Worm (Caenorhabditis elegans) whole organism, L3 larva: ENCODE data around the gene ztf-29.

Experiments used
- ceh-16 ChIP-seq: sonication (generic microtip); optimal IDR thresholded peaks from 2 replicates; lab custom pipeline; 2017; ENCODE audit warnings: missing biosample characterization, missing genetic modification characterization
- ceh-82 ChIP-seq: fragments of 150-350 bp; optimal IDR thresholded peaks from 2 replicates; lab custom pipeline; 2014; ENCODE audit warnings: missing biosample characterization, missing genetic modification characterization
- eor-1 ChIP-seq, 2 experiments: fragments of 150-350 bp; optimal IDR thresholded peaks; 2 replicates each; lab custom pipeline; 2014 to 2018; ENCODE audit warnings: missing biosample characterization in 2 of 2, missing genetic modification characterization in 2 of 2
- nhr-76 ChIP-seq: fragments of 150-350 bp; sonication (generic microtip); optimal IDR thresholded peaks from 5 replicates; lab custom pipeline; 2014; ENCODE audit warnings: missing biosample characterization, missing genetic modification characterization
- unc-62 ChIP-seq: fragments of 150-350 bp; sonication (generic microtip); optimal IDR thresholded peaks from 4 replicates; lab custom pipeline; 2014; ENCODE audit warnings: missing biosample characterization, missing genetic modification reagents, missing genetic modification characterization
- zag-1 ChIP-seq: fragments of 150-350 bp; optimal IDR thresholded peaks from 2 replicates; lab custom pipeline; 2014; ENCODE audit warnings: missing biosample characterization, missing genetic modification characterization

- no peak for TF ChIP-seq nhr-76 (tag; lab: Kevin White, UChicago)
- no peak for TF ChIP-seq zag-1 (tag; lab: Kevin White, UChicago)
- TF ChIP-seq ceh-82 (tag; lab: Kevin White, UChicago): no peak
- no peak for TF ChIP-seq ceh-16 (tag; lab: Kevin White, UChicago)
- TF ChIP-seq eor-1 (tag; optimal IDR thresholded peaks at IDR 0.05; lab: Kevin White, UChicago): no peak
- no peak for TF ChIP-seq unc-62 (GFP tag; lab: Kevin White, UChicago)
These were observed 26.3 kb upstream of the ztf-29 start, which contains the start of gene nrps-1 for ce11 chrIII:11534624-11535079.
